Fruit fly (Drosophila melanogaster) whole organism: ENCODE measurements around the gene CG15725.

ENCODE experiments used
- CG8478 ChIP-seq: fragments of >200 bp; optimal IDR thresholded peaks from 2 replicates; lab custom pipeline; 2018; ENCODE audit warnings: inconsistent platforms
- Dll ChIP-seq: fragments of >200 bp; optimal IDR thresholded peaks from 2 replicates; lab custom pipeline; 2017
- EcR ChIP-seq, 2 experiments: fragments of >200 bp; optimal IDR thresholded peaks; 2 replicates each; lab custom pipeline; 2017; ENCODE audit warnings: missing biosample characterization in 2 of 2, missing genetic modification characterization in 2 of 2, missing genetic modification reagents in 2 of 2
- pan ChIP-seq: fragments of >200 bp; optimal IDR thresholded peaks from 2 replicates; lab custom pipeline; 2017
- psq ChIP-seq: fragments of >200 bp; optimal IDR thresholded peaks from 2 replicates; lab custom pipeline; 2017
- usp ChIP-seq: fragments of >200 bp; optimal IDR thresholded peaks from 2 replicates; lab custom pipeline; 2017; ENCODE audit warnings: missing biosample characterization, missing genetic modification characterization, mixed read lengths

- TF ChIP-seq usp: no peak
- TF ChIP-seq Dll (lab: Kevin White, UChicago): no peak
- no peak for TF ChIP-seq EcR (GFP tag; optimal IDR thresholded peaks at IDR 0.05; lab: Kevin White, UChicago)
- TF ChIP-seq psq (lab: Kevin White, UChicago): no peak
- no peak for TF ChIP-seq CG8478 (lab: Kevin White, UChicago)
- no peak for TF ChIP-seq pan (lab: Kevin White, UChicago)
Observed at dm6 chrX:12676554-12677336, 28.9 kb upstream of the CG15725 start.
